Worm (Caenorhabditis elegans) whole organism, L1 larva: Measurements from ENCODE around the gene oig-3.

Experiments used
- C16A3.4 ChIP-seq: fragments of 150-350 bp; optimal IDR thresholded peaks from 2 replicates; lab custom pipeline; 2014; ENCODE audit warnings: missing biosample characterization, missing genetic modification characterization
- C34B4.2 ChIP-seq: sonication (generic microtip); optimal IDR thresholded peaks from 2 replicates; lab custom pipeline; 2017; ENCODE audit warnings: mild to moderate bottlenecking, missing genetic modification characterization, missing compliant biosample characterization
- Y116A8C.19 ChIP-seq: sonication (generic microtip); optimal IDR thresholded peaks from 2 replicates; lab custom pipeline; 2016; ENCODE audit warnings: missing compliant biosample characterization, missing genetic modification characterization, borderline replicate concordance
- aha-1 ChIP-seq: fragments of 150-350 bp; optimal IDR thresholded peaks from 2 replicates; lab custom pipeline; 2014; ENCODE audit warnings: missing biosample characterization, missing genetic modification characterization
- alr-1 ChIP-seq: fragments of 200-800 bp; sonication (Bioruptor generic); optimal IDR thresholded peaks from 2 replicates; lab custom pipeline; 2018; ENCODE audit warnings: borderline replicate concordance, mild to moderate bottlenecking, missing genetic modification characterization, missing compliant biosample characterization
- aly-2 ChIP-seq: fragments of 150-350 bp; optimal IDR thresholded peaks from 2 replicates; lab custom pipeline; 2014; ENCODE audit warnings: missing biosample characterization, missing genetic modification characterization
- ama-1 ChIP-seq: fragments of 150-350 bp; optimal IDR thresholded peaks from 2 replicates; lab custom pipeline; 2014
- blmp-1 ChIP-seq: fragments of 150-350 bp; optimal IDR thresholded peaks from 2 replicates; lab custom pipeline; 2014; ENCODE audit warnings: missing biosample characterization, missing genetic modification characterization
- ceh-8 ChIP-seq: fragments of 200-800 bp; sonication (Bioruptor generic); optimal IDR thresholded peaks from 2 replicates; lab custom pipeline; 2018; ENCODE audit warnings: mild to moderate bottlenecking, missing genetic modification characterization, moderate library complexity, missing compliant biosample characterization
- ceh-88 ChIP-seq: fragments of 200-800 bp; sonication (Bioruptor generic); IDR thresholded peaks from 2 replicates; pipeline ENCODE4 v1.3.6; 2022; ENCODE audit warnings: missing genetic modification characterization, missing compliant biosample characterization
- ceh-90 ChIP-seq: sonication (generic microtip); optimal IDR thresholded peaks from 2 replicates; lab custom pipeline; 2016; ENCODE audit warnings: missing genetic modification characterization, missing compliant biosample characterization
- ces-1 ChIP-seq: fragments of 150-350 bp; optimal IDR thresholded peaks from 2 replicates; lab custom pipeline; 2014; ENCODE audit warnings: missing biosample characterization, missing genetic modification reagents, missing genetic modification characterization
- egl-13 ChIP-seq: sonication (generic microtip); optimal IDR thresholded peaks from 2 replicates; lab custom pipeline; 2016; ENCODE audit warnings: missing genotype, missing genetic modification reagents, missing genetic modification characterization, missing compliant biosample characterization
- elt-2 ChIP-seq: sonication (generic microtip); optimal IDR thresholded peaks from 2 replicates; lab custom pipeline; 2016; ENCODE audit warnings: missing genetic modification characterization, mild to moderate bottlenecking, inconsistent platforms, missing compliant biosample characterization, missing genetic modification reagents
- elt-3 ChIP-seq, 6 experiments: fragments of 150-350 bp in 1 of 6; sonication (generic microtip); optimal IDR thresholded peaks; 2 replicates each; lab custom pipeline; 2017 to 2018; ENCODE audit warnings: missing biosample characterization in 6 of 6, missing genetic modification characterization in 6 of 6, inconsistent platforms in 1 of 6
- ets-5 ChIP-seq: fragments of 200-800 bp; sonication (Bioruptor generic); IDR thresholded peaks from 2 replicates; pipeline ENCODE4 v1.3.6; 2022; ENCODE audit warnings: missing genetic modification characterization, missing compliant biosample characterization
- fkh-8 ChIP-seq: sonication (generic microtip); optimal IDR thresholded peaks from 2 replicates; lab custom pipeline; 2016; ENCODE audit warnings: mild to moderate bottlenecking, missing genetic modification characterization, missing compliant biosample characterization
- grh-1 ChIP-seq: fragments of 200-800 bp; sonication (Bioruptor generic); IDR thresholded peaks from 2 replicates; pipeline ENCODE4 v1.3.6; 2022; ENCODE audit warnings: missing genetic modification reagents, missing genetic modification characterization, missing compliant biosample characterization
- hlh-4 ChIP-seq: sonication (generic microtip); optimal IDR thresholded peaks from 2 replicates; lab custom pipeline; 2016; ENCODE audit warnings: mild to moderate bottlenecking, missing genetic modification characterization, missing compliant biosample characterization
- lin-15B ChIP-seq: fragments of 150-350 bp; sonication (generic microtip); optimal IDR thresholded peaks from 3 replicates; lab custom pipeline; 2014; ENCODE audit warnings: missing biosample characterization, missing genetic modification characterization
- lin-39 ChIP-seq: fragments of 150-350 bp; optimal IDR thresholded peaks from 2 replicates; lab custom pipeline; 2014; ENCODE audit warnings: missing biosample characterization, missing genetic modification reagents, missing genetic modification characterization
- lir-3 ChIP-seq: sonication (generic microtip); optimal IDR thresholded peaks from 2 replicates; lab custom pipeline; 2016; ENCODE audit warnings: mild to moderate bottlenecking, missing genetic modification characterization, moderate library complexity, missing compliant biosample characterization; ENCODE audit not compliant: poor library complexity
- lsy-2 ChIP-seq, 2 experiments: fragments of 150-350 bp; optimal IDR thresholded peaks; 2 replicates each; lab custom pipeline; 2014; ENCODE audit warnings: missing biosample characterization in 2 of 2, missing genetic modification characterization in 2 of 2
- mef-2 ChIP-seq: fragments of 150-350 bp; optimal IDR thresholded peaks from 2 replicates; lab custom pipeline; 2014; ENCODE audit warnings: missing biosample characterization, missing genetic modification characterization
- nhr-12 ChIP-seq: sonication (generic microtip); optimal IDR thresholded peaks from 2 replicates; lab custom pipeline; 2017; ENCODE audit warnings: missing biosample characterization, missing genetic modification characterization
- nhr-20 ChIP-seq: sonication (generic microtip); optimal IDR thresholded peaks from 2 replicates; lab custom pipeline; 2016; ENCODE audit warnings: mild to moderate bottlenecking, missing genetic modification characterization, missing compliant biosample characterization
- nhr-237 ChIP-seq: fragments of 150-350 bp; optimal IDR thresholded peaks from 2 replicates; lab custom pipeline; 2014; ENCODE audit warnings: missing biosample characterization, missing genetic modification characterization
- nhr-28 ChIP-seq: fragments of 150-350 bp; optimal IDR thresholded peaks from 2 replicates; lab custom pipeline; 2014; ENCODE audit warnings: missing biosample characterization, missing genetic modification characterization
- nhr-47 ChIP-seq: sonication (generic microtip); optimal IDR thresholded peaks from 2 replicates; lab custom pipeline; 2016; ENCODE audit warnings: mild to moderate bottlenecking, missing genetic modification characterization, moderate library complexity, missing compliant biosample characterization
- nhr-71 ChIP-seq: sonication (generic microtip); optimal IDR thresholded peaks from 2 replicates; lab custom pipeline; 2016; ENCODE audit warnings: mild to moderate bottlenecking, missing genetic modification characterization, moderate library complexity, missing compliant biosample characterization
- nhr-76 ChIP-seq: sonication (generic microtip); optimal IDR thresholded peaks from 2 replicates; lab custom pipeline; 2017; ENCODE audit warnings: missing biosample characterization, missing genetic modification characterization
- nhr-90 ChIP-seq: sonication (generic microtip); optimal IDR thresholded peaks from 2 replicates; lab custom pipeline; 2016; ENCODE audit warnings: mild to moderate bottlenecking, missing genetic modification characterization, missing compliant biosample characterization; ENCODE audit not compliant: poor library complexity
- pag-3 ChIP-seq: sonication (generic microtip); optimal IDR thresholded peaks from 2 replicates; lab custom pipeline; 2017; ENCODE audit warnings: missing genetic modification characterization, mild to moderate bottlenecking, missing compliant biosample characterization, antibody characterized with exemption, borderline replicate concordance; ENCODE audit not compliant: insufficient read depth
- pqm-1 ChIP-seq: sonication (generic microtip); optimal IDR thresholded peaks from 3 replicates; lab custom pipeline; 2017; ENCODE audit warnings: missing biosample characterization, missing genetic modification characterization
- rnt-1 ChIP-seq: sonication (generic microtip); optimal IDR thresholded peaks from 2 replicates; lab custom pipeline; 2016; ENCODE audit warnings: mild to moderate bottlenecking, missing genetic modification characterization, moderate library complexity, missing compliant biosample characterization
- skn-1 ChIP-seq: fragments of 150-350 bp; optimal IDR thresholded peaks from 2 replicates; lab custom pipeline; 2014; ENCODE audit warnings: missing biosample characterization, missing genetic modification characterization
- snpc-4 ChIP-seq: fragments of 150-350 bp; optimal IDR thresholded peaks from 2 replicates; lab custom pipeline; 2014; ENCODE audit warnings: missing biosample characterization, missing genetic modification characterization
- snu-23 ChIP-seq: sonication (generic microtip); optimal IDR thresholded peaks from 2 replicates; lab custom pipeline; 2016; ENCODE audit warnings: missing genetic modification characterization, missing compliant biosample characterization
- sptf-1 ChIP-seq: fragments of 150-350 bp; optimal IDR thresholded peaks from 2 replicates; lab custom pipeline; 2014; ENCODE audit warnings: missing biosample characterization, missing genetic modification characterization
- sup-37 ChIP-seq: fragments of 200-800 bp; sonication (Bioruptor generic); optimal IDR thresholded peaks from 2 replicates; lab custom pipeline; 2018; ENCODE audit warnings: mild to moderate bottlenecking, missing genetic modification characterization, missing compliant biosample characterization
- tbx-2 ChIP-seq: sonication (generic microtip); optimal IDR thresholded peaks from 2 replicates; lab custom pipeline; 2016; ENCODE audit warnings: missing genetic modification characterization, missing compliant biosample characterization
- unc-130 ChIP-seq: fragments of 150-350 bp; optimal IDR thresholded peaks from 2 replicates; lab custom pipeline; 2017; ENCODE audit warnings: missing biosample characterization, missing genetic modification characterization, inconsistent platforms
- unc-30 ChIP-seq: sonication (generic microtip); optimal IDR thresholded peaks from 2 replicates; lab custom pipeline; 2017; ENCODE audit warnings: missing biosample characterization, missing genetic modification characterization
- unc-62 ChIP-seq: fragments of 150-350 bp; optimal IDR thresholded peaks from 2 replicates; lab custom pipeline; 2014; ENCODE audit warnings: missing biosample characterization, missing genetic modification reagents, missing genetic modification characterization
- unc-98 ChIP-seq: fragments of 200-800 bp; sonication (Bioruptor generic); IDR thresholded peaks from 2 replicates; pipeline ENCODE4 v1.3.6; 2022; ENCODE audit warnings: missing genetic modification characterization, missing compliant biosample characterization
- vab-15 ChIP-seq: sonication (generic microtip); optimal IDR thresholded peaks from 2 replicates; lab custom pipeline; 2017; ENCODE audit warnings: missing genotype, mild to moderate bottlenecking, missing genetic modification characterization, missing compliant biosample characterization
- xbp-1 ChIP-seq: sonication (generic microtip); optimal IDR thresholded peaks from 2 replicates; lab custom pipeline; 2016; ENCODE audit warnings: missing genetic modification characterization, missing compliant biosample characterization
- zag-1 ChIP-seq: fragments of 150-350 bp; optimal IDR thresholded peaks from 2 replicates; lab custom pipeline; 2014; ENCODE audit warnings: missing biosample characterization, missing genetic modification characterization

The oig-3 gene

DNA sequence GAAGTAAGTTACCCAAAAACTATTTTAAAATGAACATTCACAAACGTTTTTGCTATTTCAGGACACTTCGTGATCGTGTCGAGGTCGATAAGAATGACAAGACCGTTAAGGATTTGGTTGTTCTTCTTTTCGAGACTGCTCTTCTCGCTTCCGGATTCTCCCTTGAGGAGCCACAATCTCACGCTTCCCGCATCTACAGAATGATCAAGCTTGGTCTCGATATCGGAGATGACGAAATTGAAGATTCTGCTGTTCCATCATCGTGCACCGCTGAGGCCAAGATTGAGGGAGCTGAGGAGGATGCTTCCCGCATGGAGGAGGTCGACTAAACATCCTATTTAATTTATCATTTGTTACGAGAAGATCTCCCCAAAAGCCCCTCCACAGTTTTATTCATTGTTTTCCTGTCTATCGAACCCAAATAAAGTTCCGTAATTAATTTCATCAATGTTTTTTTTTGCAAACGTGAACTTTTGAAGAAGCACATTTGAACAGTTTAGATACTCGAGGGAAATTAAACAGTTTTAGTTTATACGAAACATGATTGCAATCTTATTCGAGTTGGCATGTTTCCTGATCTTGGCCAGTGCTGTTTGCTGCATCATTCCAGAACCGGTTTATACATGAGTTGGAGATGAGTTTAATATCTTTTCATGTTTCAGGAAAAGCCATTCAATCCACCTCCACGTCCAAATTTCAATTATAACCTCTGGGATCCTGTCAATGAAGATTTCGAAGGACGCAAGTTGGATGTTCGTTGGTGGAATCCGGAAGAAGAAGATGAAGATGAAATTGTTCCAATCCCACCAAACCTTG lies 41.1 kb upstream of the oig-3 start, which contains the start of gene C47E8.11 (continued):
- TF ChIP-seq nhr-20 (tag; lab: Kevin White, UChicago) (peak; percentile 39), snpc-4 (tag; lab: Kevin White, UChicago) (peak; percentile 28), pqm-1 (tag; lab: Kevin White, UChicago) (peak; percentile 37), ces-1 (no peak), grh-1 (GFP tag; lab: Robert Waterston, UW) (peak; percentile 31; the same call in 1 of the 2 replicates), nhr-71 (peak; percentile 69), lin-15B (tag; lab: Kevin White, UChicago) (no peak), tbx-2 (tag; lab: Kevin White, UChicago) (no peak), ceh-8 (GFP tag; lab: Kevin White, UChicago) (peak; percentile 33), unc-62 (GFP tag; lab: Kevin White, UChicago) (no peak), elt-3 (tag; optimal IDR thresholded peaks at IDR 0.05; lab: Kevin White, UChicago) (no peak), egl-13 (tag; lab: Kevin White, UChicago) (peak; percentile 5), skn-1 (tag; lab: Kevin White, UChicago) (no peak), rnt-1 (tag; lab: Kevin White, UChicago) (peak; percentile 41), lin-39 (no peak), mef-2 (no peak), aly-2 (tag; lab: Kevin White, UChicago) (peak; percentile 100), ets-5 (GFP tag; lab: Robert Waterston, UW) (no peak), aha-1 (tag; lab: Kevin White, UChicago) (peak; percentile 20), C16A3.4 (tag; lab: Kevin White, UChicago) (no peak), snu-23 (GFP tag; lab: Kevin White, UChicago) (peak; percentile 67), lir-3 (no peak), elt-2 (peak; percentile 31), blmp-1 (no peak), nhr-28 (tag; lab: Kevin White, UChicago) (no peak), nhr-90 (tag; lab: Kevin White, UChicago) (peak; percentile 65), sup-37 (GFP tag; lab: Kevin White, UChicago) (no peak), vab-15 (no peak), zag-1 (tag; lab: Kevin White, UChicago) (no peak), xbp-1 (tag; lab: Kevin White, UChicago) (peak; percentile 12), fkh-8 (tag; lab: Kevin White, UChicago) (no peak), Y116A8C.19 (tag; lab: Kevin White, UChicago) (no peak), unc-130 (tag; lab: Kevin White, UChicago) (no peak), pag-3 (tag; lab: Kevin White, UChicago) (peak; percentile 18), unc-30 (tag; lab: Kevin White, UChicago) (no peak), lsy-2 (tag; optimal IDR thresholded peaks at IDR 0.05; lab: Kevin White, UChicago) (peak; percentile 26 to 41), ama-1 (lab: Kevin White, UChicago) (peak; percentile 98), C34B4.2 (tag; lab: Kevin White, UChicago) (no peak), ceh-90 (tag; lab: Kevin White, UChicago) (no peak), nhr-12 (no peak), nhr-237 (no peak), alr-1 (no peak), nhr-47 (tag; lab: Kevin White, UChicago) (peak; percentile 48), ceh-88 (no peak), sptf-1 (tag; lab: Kevin White, UChicago) (no peak), hlh-4 (tag; lab: Kevin White, UChicago) (no peak), unc-98 (GFP tag; lab: Robert Waterston, UW) (no peak), nhr-76 (tag; lab: Kevin White, UChicago) (no peak)
